Worm (Caenorhabditis elegans) whole organism, mixed stage, embryonic: ENCODE results near the gene tig-3.

ENCODE experiments used
- M03D4.4 ChIP-seq: sonication (generic microtip); optimal IDR thresholded peaks from 2 replicates; lab custom pipeline; 2017; ENCODE audit warnings: mild to moderate bottlenecking, missing genetic modification characterization, missing compliant biosample characterization
- bed-3 ChIP-seq: fragments of 200-800 bp; sonication (Bioruptor generic); optimal IDR thresholded peaks from 3 replicates; lab custom pipeline; 2018; ENCODE audit warnings: mild to moderate bottlenecking, missing genetic modification characterization, moderate library complexity, missing compliant biosample characterization
- blmp-1 ChIP-seq: fragments of 150-350 bp; optimal IDR thresholded peaks from 2 replicates; lab custom pipeline; 2014; ENCODE audit warnings: missing biosample characterization, missing genetic modification characterization
- ceh-39 ChIP-seq: fragments of 150-350 bp; optimal IDR thresholded peaks from 2 replicates; lab custom pipeline; 2014; ENCODE audit warnings: missing biosample characterization, missing genetic modification characterization
- ceh-43 ChIP-seq: fragments of 200-800 bp; sonication (Bioruptor generic); optimal IDR thresholded peaks from 2 replicates; lab custom pipeline; 2018; ENCODE audit warnings: mild to moderate bottlenecking, missing genetic modification characterization, moderate library complexity, missing compliant biosample characterization
- ceh-83 ChIP-seq: fragments of 200-800 bp; sonication (Bioruptor generic); optimal IDR thresholded peaks from 2 replicates; lab custom pipeline; 2018; ENCODE audit warnings: mild to moderate bottlenecking, missing genetic modification characterization, missing compliant biosample characterization
- ces-1 ChIP-seq: fragments of 150-350 bp; optimal IDR thresholded peaks from 2 replicates; lab custom pipeline; 2014; ENCODE audit warnings: missing biosample characterization, missing genetic modification reagents, missing genetic modification characterization
- cnd-1 ChIP-seq: fragments of 200-800 bp; sonication (Bioruptor generic); optimal IDR thresholded peaks from 2 replicates; lab custom pipeline; 2018; ENCODE audit warnings: mild to moderate bottlenecking, missing genetic modification characterization, missing compliant biosample characterization
- drap-1 ChIP-seq: fragments of 200-800 bp; sonication (Bioruptor generic); optimal IDR thresholded peaks from 3 replicates; lab custom pipeline; 2018; ENCODE audit warnings: mild to moderate bottlenecking, missing genetic modification characterization, missing compliant biosample characterization
- elt-1 ChIP-seq: sonication (generic microtip); optimal IDR thresholded peaks from 2 replicates; lab custom pipeline; 2017; ENCODE audit warnings: missing genetic modification characterization, mild to moderate bottlenecking, missing compliant biosample characterization, antibody characterized with exemption, moderate library complexity, borderline replicate concordance; ENCODE audit not compliant: insufficient read depth
- flh-1 ChIP-seq: fragments of 200-800 bp; sonication (Bioruptor generic); optimal IDR thresholded peaks from 2 replicates; lab custom pipeline; 2018; ENCODE audit warnings: mild to moderate bottlenecking, missing genetic modification characterization, moderate library complexity, missing compliant biosample characterization
- ham-2 ChIP-seq: fragments of 200-800 bp; sonication (Bioruptor generic); optimal IDR thresholded peaks from 2 replicates; lab custom pipeline; 2018; ENCODE audit warnings: mild to moderate bottlenecking, missing genetic modification characterization, missing compliant biosample characterization
- hlh-1 ChIP-seq: fragments of 150-350 bp; optimal IDR thresholded peaks from 2 replicates; lab custom pipeline; 2014; ENCODE audit warnings: missing biosample characterization, missing genetic modification reagents, missing genetic modification characterization
- lin-32 ChIP-seq: fragments of 200-800 bp; sonication (Bioruptor generic); optimal IDR thresholded peaks from 2 replicates; lab custom pipeline; 2018; ENCODE audit warnings: mild to moderate bottlenecking, missing genetic modification characterization, missing compliant biosample characterization
- lsy-2 ChIP-seq: fragments of 150-350 bp; optimal IDR thresholded peaks from 2 replicates; lab custom pipeline; 2014; ENCODE audit warnings: missing biosample characterization, missing genetic modification characterization
- mab-5 ChIP-seq: fragments of 150-350 bp; optimal IDR thresholded peaks from 2 replicates; lab custom pipeline; 2014; ENCODE audit warnings: missing biosample characterization, missing genetic modification characterization
- mep-1 ChIP-seq: fragments of 150-350 bp; optimal IDR thresholded peaks from 2 replicates; lab custom pipeline; 2017; ENCODE audit warnings: missing biosample characterization, missing genetic modification reagents, missing genetic modification characterization, inconsistent platforms
- nhr-12 ChIP-seq: fragments of 150-350 bp; optimal IDR thresholded peaks from 2 replicates; lab custom pipeline; 2014; ENCODE audit warnings: missing biosample characterization, missing genetic modification characterization
- nhr-2 ChIP-seq: fragments of 150-350 bp; optimal IDR thresholded peaks from 2 replicates; lab custom pipeline; 2014; ENCODE audit warnings: missing biosample characterization, missing genetic modification characterization
- nhr-237 ChIP-seq: fragments of 150-350 bp; optimal IDR thresholded peaks from 2 replicates; lab custom pipeline; 2014; ENCODE audit warnings: missing biosample characterization, missing genetic modification characterization
- nhr-28 ChIP-seq: fragments of 150-350 bp; optimal IDR thresholded peaks from 2 replicates; lab custom pipeline; 2014; ENCODE audit warnings: missing biosample characterization, missing genetic modification characterization
- nhr-76 ChIP-seq: sonication (generic microtip); optimal IDR thresholded peaks from 2 replicates; lab custom pipeline; 2017; ENCODE audit warnings: missing biosample characterization, missing genetic modification characterization
- pha-4 ChIP-seq: fragments of 150-350 bp; optimal IDR thresholded peaks from 2 replicates; lab custom pipeline; 2018; ENCODE audit warnings: missing biosample characterization, missing genetic modification reagents, missing genetic modification characterization
- sem-2 ChIP-seq: fragments of 200-800 bp; sonication (Bioruptor generic); optimal IDR thresholded peaks from 2 replicates; lab custom pipeline; 2018; ENCODE audit warnings: mild to moderate bottlenecking, missing genetic modification characterization, missing compliant biosample characterization
- snpc-4 ChIP-seq: fragments of 150-350 bp; optimal IDR thresholded peaks from 2 replicates; lab custom pipeline; 2014; ENCODE audit warnings: missing biosample characterization, missing genetic modification characterization
- sptf-1 ChIP-seq: sonication (generic microtip); optimal IDR thresholded peaks from 2 replicates; lab custom pipeline; 2017; ENCODE audit warnings: mild to moderate bottlenecking, missing genetic modification characterization, moderate library complexity, missing compliant biosample characterization
- tbx-8 ChIP-seq: fragments of 200-800 bp; sonication (Bioruptor generic); optimal IDR thresholded peaks from 2 replicates; lab custom pipeline; 2018; ENCODE audit warnings: mild to moderate bottlenecking, missing genetic modification characterization, moderate library complexity, missing compliant biosample characterization
- unc-120 ChIP-seq: sonication (generic microtip); optimal IDR thresholded peaks from 2 replicates; lab custom pipeline; 2017; ENCODE audit warnings: missing genetic modification characterization, missing compliant biosample characterization; ENCODE audit not compliant: poor library complexity, severe bottlenecking
- unc-62 ChIP-seq: fragments of 150-350 bp; optimal IDR thresholded peaks from 2 replicates; lab custom pipeline; 2014; ENCODE audit warnings: missing biosample characterization, missing genetic modification reagents, missing genetic modification characterization
- zip-8 ChIP-seq: fragments of 150-350 bp; optimal IDR thresholded peaks from 2 replicates; lab custom pipeline; 2014; ENCODE audit warnings: missing biosample characterization, missing genetic modification characterization

Gene tig-3

ce11 chrII:15256932-15257331 is 5.3 kb upstream of the tig-3 start:
- TF ChIP-seq pha-4 (tag; lab: Kevin White, UChicago): no peak
- TF ChIP-seq flh-1 (GFP tag; lab: Kevin White, UChicago): no peak
- TF ChIP-seq bed-3 (GFP tag; lab: Kevin White, UChicago): no peak
- TF ChIP-seq nhr-237 (tag; lab: Kevin White, UChicago): no peak
- TF ChIP-seq nhr-76 (tag; lab: Kevin White, UChicago): no peak
- TF ChIP-seq nhr-28: no peak
- TF ChIP-seq M03D4.4 (tag; lab: Kevin White, UChicago): no peak
- no peak for TF ChIP-seq drap-1
- TF ChIP-seq nhr-12: no peak
- no peak for TF ChIP-seq lin-32 (GFP tag; lab: Kevin White, UChicago)
- TF ChIP-seq ceh-43 (GFP tag; lab: Kevin White, UChicago): no peak
- no peak for TF ChIP-seq sem-2
- no peak for TF ChIP-seq elt-1 (tag; lab: Kevin White, UChicago)
- no peak for TF ChIP-seq mab-5
- TF ChIP-seq blmp-1 (tag; lab: Kevin White, UChicago): no peak

ce11 chrII:15255801-15256200 is 4.2 kb upstream of the tig-3 start:
- no peak for TF ChIP-seq unc-120
- TF ChIP-seq nhr-2 (tag; lab: Kevin White, UChicago): no peak
- no peak for TF ChIP-seq lin-32 (GFP tag; lab: Kevin White, UChicago)
- peak; percentile 71 for TF ChIP-seq ces-1 (GFP tag; lab: Kevin White, UChicago)
- TF ChIP-seq cnd-1: no peak
- TF ChIP-seq mep-1: peak; percentile 5
- no peak for TF ChIP-seq ceh-83 (GFP tag; lab: Kevin White, UChicago)
- TF ChIP-seq elt-1 (tag; lab: Kevin White, UChicago): peak; percentile 17
- TF ChIP-seq sptf-1 (tag; lab: Kevin White, UChicago): no peak
- peak; percentile 31 for TF ChIP-seq ham-2 (GFP tag; lab: Kevin White, UChicago)
- no peak for TF ChIP-seq snpc-4
- no peak for TF ChIP-seq mab-5
- TF ChIP-seq ceh-43 (GFP tag; lab: Kevin White, UChicago): no peak
- no peak for TF ChIP-seq tbx-8

- TF ChIP-seq ceh-39 (tag; lab: Kevin White, UChicago) (no peak), ces-1 (GFP tag; lab: Kevin White, UChicago) (peak; percentile 98), unc-62 (peak; percentile 19), drap-1 (peak; percentile 15), ceh-43 (GFP tag; lab: Kevin White, UChicago) (peak; percentile 19), lsy-2 (tag; lab: Kevin White, UChicago) (no peak), mab-5 (no peak)
- TF ChIP-seq, all 35 proteins: peak for 4
These were observed 2.4 kb upstream of the tig-3 start for ce11 chrII:15253980-15254493.

- no peak for TF ChIP-seq nhr-237 (tag; lab: Kevin White, UChicago)
- no peak for TF ChIP-seq sem-2
- TF ChIP-seq, all 35 proteins: peak for 0
These were observed 6.7 kb downstream of the tig-3 start for ce11 chrII:15244870-15245269.

- no peak for TF ChIP-seq tbx-8
- no peak for TF ChIP-seq ceh-39 (tag; lab: Kevin White, UChicago)
- TF ChIP-seq pha-4 (tag; lab: Kevin White, UChicago): no peak
- no peak for TF ChIP-seq unc-120
- no peak for TF ChIP-seq elt-1 (tag; lab: Kevin White, UChicago)
- TF ChIP-seq nhr-237 (tag; lab: Kevin White, UChicago): no peak
- TF ChIP-seq zip-8 (tag; lab: Kevin White, UChicago): no peak
- TF ChIP-seq ceh-43 (GFP tag; lab: Kevin White, UChicago): no peak
- no peak for TF ChIP-seq unc-62
- TF ChIP-seq nhr-12: no peak
- no peak for TF ChIP-seq ceh-83 (GFP tag; lab: Kevin White, UChicago)
- TF ChIP-seq nhr-2 (tag; lab: Kevin White, UChicago): no peak
- TF ChIP-seq, all 35 proteins: peak for 0
These were observed 11.9 kb downstream of the tig-3 start for ce11 chrII:15239681-15240080.

ce11 chrII:15237160-15237559 is 14.4 kb downstream of the tig-3 start:
- TF ChIP-seq sem-2 (no peak), hlh-1 (no peak), zip-8 (tag; lab: Kevin White, UChicago) (no peak), cnd-1 (no peak), nhr-28 (no peak)
